Fruit fly (Drosophila melanogaster) whole organism, pupa: Measurements from ENCODE around the gene Prp16.

ENCODE experiments used
- CG10348 ChIP-seq: fragments of 200-800 bp; sonication (Bioruptor generic); IDR thresholded peaks from 2 replicates; pipeline ENCODE4 v1.3.6; 2022; ENCODE audit warnings: missing biosample characterization, missing genetic modification characterization
- CG12605 ChIP-seq: fragments of 200-800 bp; sonication (Bioruptor generic); IDR thresholded peaks from 2 replicates; pipeline ENCODE4 v1.3.6; 2022; ENCODE audit warnings: missing biosample characterization, missing genetic modification characterization
- CG13204 ChIP-seq: fragments of 200-800 bp; sonication (Bioruptor generic); optimal IDR thresholded peaks from 2 replicates; lab custom pipeline; 2018; ENCODE audit warnings: missing biosample characterization, mild to moderate bottlenecking, missing genetic modification characterization, moderate library complexity
- CG14655 ChIP-seq: fragments of 200-800 bp; sonication (Bioruptor generic); optimal IDR thresholded peaks from 3 replicates; lab custom pipeline; 2017; ENCODE audit warnings: mild to moderate bottlenecking, missing biosample characterization, missing genetic modification reagents, missing genetic modification characterization
- CG15710 ChIP-seq: fragments of 200-800 bp; sonication (Bioruptor generic); optimal IDR thresholded peaks from 2 replicates; lab custom pipeline; 2018; ENCODE audit warnings: missing biosample characterization, mild to moderate bottlenecking, missing genetic modification characterization, moderate library complexity
- CG17806 ChIP-seq: fragments of 200-800 bp; sonication (Bioruptor generic); optimal IDR thresholded peaks from 2 replicates; lab custom pipeline; 2018; ENCODE audit warnings: missing biosample characterization, mild to moderate bottlenecking, missing genetic modification characterization, moderate library complexity
- CG32121 ChIP-seq: fragments of 200-800 bp; sonication (Bioruptor generic); IDR thresholded peaks from 2 replicates; pipeline ENCODE4 v1.3.6; 2022; ENCODE audit warnings: missing biosample characterization, missing genetic modification characterization
- CG34367 ChIP-seq: fragments of 200-800 bp; sonication (Bioruptor generic); optimal IDR thresholded peaks from 2 replicates; lab custom pipeline; 2018; ENCODE audit warnings: missing biosample characterization, mild to moderate bottlenecking, missing genetic modification characterization
- CG4496 ChIP-seq: fragments of 200-800 bp; sonication (Bioruptor generic); IDR thresholded peaks from 3 replicates; pipeline ENCODE4 v1.3.6; 2022; ENCODE audit warnings: missing biosample characterization, missing genetic modification characterization
- CG8159 ChIP-seq: fragments of 200-800 bp; sonication (Bioruptor generic); optimal IDR thresholded peaks from 3 replicates; lab custom pipeline; 2018; ENCODE audit warnings: missing biosample characterization, mild to moderate bottlenecking, missing genetic modification characterization, moderate library complexity
- CG8301 ChIP-seq: fragments of 200-800 bp; sonication (Bioruptor generic); optimal IDR thresholded peaks from 2 replicates; lab custom pipeline; 2018; ENCODE audit warnings: missing biosample characterization, mild to moderate bottlenecking, missing genetic modification characterization
- CG9948 ChIP-seq: fragments of 200-800 bp; sonication (Bioruptor generic); optimal IDR thresholded peaks from 2 replicates; lab custom pipeline; 2018; ENCODE audit warnings: missing biosample characterization, mild to moderate bottlenecking, missing genetic modification characterization, moderate library complexity
- D1 ChIP-seq: fragments of 200-800 bp; sonication (Bioruptor generic); optimal IDR thresholded peaks from 2 replicates; lab custom pipeline; 2018; ENCODE audit warnings: missing biosample characterization, mild to moderate bottlenecking, missing genetic modification characterization, moderate library complexity
- EcR ChIP-seq: fragments of 200-800 bp; sonication (Bioruptor generic); optimal IDR thresholded peaks from 3 replicates; lab custom pipeline; 2019; ENCODE audit warnings: missing biosample characterization, missing genetic modification characterization, mild to moderate bottlenecking, moderate library complexity, missing genetic modification reagents
- Ets98B ChIP-seq: fragments of 200-800 bp; sonication (Bioruptor generic); IDR thresholded peaks from 2 replicates; pipeline ENCODE4 v1.3.6; 2022; ENCODE audit warnings: missing biosample characterization, missing genetic modification characterization
- Pif1A ChIP-seq: fragments of 200-800 bp; sonication (Bioruptor generic); optimal IDR thresholded peaks from 3 replicates; lab custom pipeline; 2016; ENCODE audit warnings: missing biosample characterization, missing genetic modification characterization
- Pif1B ChIP-seq: fragments of 200-800 bp; sonication (Bioruptor generic); optimal IDR thresholded peaks from 3 replicates; lab custom pipeline; 2016; ENCODE audit warnings: missing biosample characterization, missing genetic modification characterization
- Snoo ChIP-seq: fragments of 200-800 bp; sonication (Bioruptor generic); optimal IDR thresholded peaks from 3 replicates; lab custom pipeline; 2017; ENCODE audit warnings: missing biosample characterization, mild to moderate bottlenecking, missing genetic modification characterization, inconsistent platforms
- fd96Ca ChIP-seq: fragments of 200-800 bp; sonication (Bioruptor generic); IDR thresholded peaks from 3 replicates; pipeline ENCODE4 v1.3.6; 2022; ENCODE audit warnings: missing biosample characterization, missing genetic modification characterization
- gl ChIP-seq: fragments of 200-800 bp; sonication (Bioruptor generic); optimal IDR thresholded peaks from 2 replicates; lab custom pipeline; 2018; ENCODE audit warnings: missing biosample characterization, mild to moderate bottlenecking, missing genetic modification characterization
- rn ChIP-seq: fragments of 200-800 bp; sonication (Bioruptor generic); IDR thresholded peaks from 2 replicates; pipeline ENCODE4 v1.3.6; 2022; ENCODE audit warnings: missing biosample characterization, missing genetic modification characterization

Gene Prp16

DNA sequence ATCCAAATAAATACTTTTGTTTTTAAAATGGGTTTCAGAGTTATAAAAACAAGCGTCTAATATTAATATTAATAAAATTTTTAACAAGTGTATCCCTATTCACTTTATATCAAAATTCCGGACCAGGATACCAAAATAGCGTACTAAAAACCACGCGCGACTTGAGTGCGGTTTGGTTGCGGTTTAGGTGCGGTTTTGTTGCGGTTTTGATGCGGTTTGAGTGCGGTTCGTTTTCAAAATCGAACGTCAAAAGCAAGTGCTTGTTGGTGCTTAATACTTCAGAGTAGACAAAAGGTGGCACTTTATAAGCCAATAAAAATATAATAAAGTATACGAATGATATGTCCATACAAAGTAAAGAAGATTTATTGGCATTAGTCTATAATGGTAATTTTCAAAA lies 25.5 kb upstream of the Prp16 start:
- TF ChIP-seq D1 (no peak), Ets98B (no peak), CG17806 (no peak), CG9948 (no peak), CG12605 (GFP tag; lab: Robert Waterston, UW) (no peak), CG10348 (GFP tag; lab: Robert Waterston, UW) (no peak), CG4496 (GFP tag; lab: Robert Waterston, UW) (no peak), CG8301 (no peak), CG14655 (GFP tag; lab: Kevin White, UChicago) (no peak), Pif1A (GFP tag; lab: Kevin White, UChicago) (no peak), CG32121 (GFP tag; lab: Robert Waterston, UW) (no peak), CG13204 (no peak), EcR (GFP tag; lab: Kevin White, UChicago) (no peak), fd96Ca (GFP tag; lab: Robert Waterston, UW) (no peak)

- TF ChIP-seq CG32121 (GFP tag; lab: Robert Waterston, UW) = no peak
- no peak for TF ChIP-seq CG13204
- no peak for TF ChIP-seq Ets98B
- no peak for TF ChIP-seq CG8159
- TF ChIP-seq CG15710 (tag; lab: Kevin White, UChicago) = no peak
- TF ChIP-seq CG9948 = no peak
- TF ChIP-seq gl (tag; lab: Kevin White, UChicago) = no peak
- TF ChIP-seq CG10348 (GFP tag; lab: Robert Waterston, UW) = no peak
- no peak for TF ChIP-seq Snoo (tag; lab: Kevin White, UChicago)
- TF ChIP-seq CG14655 (GFP tag; lab: Kevin White, UChicago) = no peak
- no peak for TF ChIP-seq CG8301
These were observed 24.5 kb upstream of the Prp16 start, which contains the start of gene CG11581 for dm6 chrX:14176623-14177022. Gene CG11581 (plus strand): TSS chrX:14176923.

dm6 chrX:14180728-14181127 lies 20.4 kb upstream of the Prp16 start, which contains the start of gene CG11584:
Gene CG11584 (plus strand): TSS chrX:14181028.
- no peak for TF ChIP-seq CG9948
- no peak for TF ChIP-seq CG8159
- no peak for TF ChIP-seq rn (GFP tag; lab: Robert Waterston, UW)
- TF ChIP-seq D1 = no peak
- TF ChIP-seq CG4496 (GFP tag; lab: Robert Waterston, UW) = no peak
- TF ChIP-seq CG13204 = no peak
- no peak for TF ChIP-seq CG12605 (GFP tag; lab: Robert Waterston, UW)
- no peak for TF ChIP-seq CG34367
- TF ChIP-seq gl (tag; lab: Kevin White, UChicago) = no peak
- TF ChIP-seq CG15710 (tag; lab: Kevin White, UChicago) = no peak
- TF ChIP-seq CG8301 = no peak
- TF ChIP-seq Snoo (tag; lab: Kevin White, UChicago) = no peak

DNA sequence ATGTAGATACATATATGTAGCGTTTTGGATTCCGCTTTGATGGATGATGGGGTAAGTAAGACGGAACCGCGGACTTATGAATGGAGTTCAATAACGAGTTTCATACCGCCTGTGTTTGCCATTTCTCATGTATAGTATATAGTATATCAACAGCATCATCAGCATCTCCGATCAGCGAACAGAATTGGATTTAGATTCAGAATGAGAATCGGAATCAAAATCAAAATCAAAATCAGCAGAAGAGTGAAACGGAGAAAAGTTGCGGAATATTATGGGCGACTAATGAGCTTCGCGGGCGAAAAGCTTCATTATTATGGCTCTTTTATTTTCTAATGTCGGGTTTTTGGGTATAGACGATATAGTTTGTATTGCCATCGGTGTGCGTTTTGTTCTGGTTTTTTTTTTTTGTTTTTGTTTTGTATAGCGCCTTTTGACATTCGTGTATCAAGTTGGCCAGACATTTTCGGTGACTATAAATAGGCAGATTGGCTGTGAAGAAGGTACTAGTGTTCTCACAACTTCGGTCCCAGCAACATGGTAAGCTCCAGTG lies 17.0 kb upstream of the Prp16 start, which contains the start of gene CG32603:
Gene CG32603 (plus strand): TSS at position 500 of the 550 bp plus-strand sequence.
- no peak for TF ChIP-seq fd96Ca (GFP tag; lab: Robert Waterston, UW)
- no peak for TF ChIP-seq CG32121 (GFP tag; lab: Robert Waterston, UW)
- TF ChIP-seq, all 21 proteins: peak for 0

DNA sequence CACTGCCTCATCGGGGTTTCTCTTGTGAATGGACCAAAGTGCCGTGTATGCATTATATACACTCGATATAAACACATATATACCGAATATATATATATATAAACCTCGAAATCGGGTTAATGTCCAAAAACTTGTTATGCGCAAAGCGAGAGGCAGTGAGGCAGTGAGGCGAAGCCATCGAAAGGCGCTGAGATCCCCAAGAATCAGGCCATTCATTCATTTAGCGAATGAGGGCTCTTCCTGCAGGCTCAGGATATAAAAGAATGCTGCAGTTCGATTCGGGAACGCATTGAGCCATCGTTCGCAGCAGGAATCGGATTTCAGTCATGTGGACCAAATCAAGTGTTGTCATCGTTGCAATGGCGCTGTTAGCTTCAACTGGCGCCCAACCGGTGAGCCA lies 14.2 kb upstream of the Prp16 start, which contains the start of gene CG12481:
Gene CG12481 (plus strand): TSS at position 301 of the 400 bp plus-strand sequence.
- no peak for TF ChIP-seq Ets98B
- no peak for TF ChIP-seq EcR (GFP tag; lab: Kevin White, UChicago)
- no peak for TF ChIP-seq CG15710 (tag; lab: Kevin White, UChicago)
- no peak for TF ChIP-seq fd96Ca (GFP tag; lab: Robert Waterston, UW)
- TF ChIP-seq CG4496 (GFP tag; lab: Robert Waterston, UW) = no peak
- TF ChIP-seq CG8159 = no peak
- TF ChIP-seq CG34367 = no peak
- TF ChIP-seq CG9948 = no peak
- TF ChIP-seq, all 21 proteins: peak for 0

DNA sequence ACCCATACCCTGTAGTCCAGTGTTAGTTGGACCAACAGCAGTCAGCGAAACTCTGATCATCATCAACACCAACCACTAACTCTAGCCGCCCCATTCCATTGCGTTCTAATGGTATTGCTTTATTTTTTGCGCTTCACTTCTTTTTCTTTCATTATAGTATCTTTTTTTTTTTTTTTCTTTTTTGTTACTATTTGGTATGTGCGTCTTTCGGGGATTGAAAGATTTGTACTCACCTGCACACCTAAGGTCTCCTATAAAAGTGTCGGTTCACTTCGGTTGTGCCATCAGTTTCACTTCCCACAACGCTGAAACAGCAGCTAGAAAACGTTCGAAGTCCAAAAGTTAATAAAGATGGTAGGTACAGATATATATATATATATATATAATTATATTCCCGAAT lies 11.9 kb upstream of the Prp16 start, which contains the start of gene CG11585:
Gene CG11585 (plus strand): TSS at position 301 of the 400 bp plus-strand sequence.
- TF ChIP-seq Pif1B (GFP tag; lab: Kevin White, UChicago) = no peak
- no peak for TF ChIP-seq CG13204
- TF ChIP-seq CG8159 = no peak
- TF ChIP-seq CG17806 = no peak
- TF ChIP-seq Snoo (tag; lab: Kevin White, UChicago) = no peak
- TF ChIP-seq CG9948 = no peak
- no peak for TF ChIP-seq CG8301
- TF ChIP-seq D1 = no peak
- TF ChIP-seq Pif1A (GFP tag; lab: Kevin White, UChicago) = no peak
- TF ChIP-seq fd96Ca (GFP tag; lab: Robert Waterston, UW) = no peak
- no peak for TF ChIP-seq EcR (GFP tag; lab: Kevin White, UChicago)
- no peak for TF ChIP-seq CG15710 (tag; lab: Kevin White, UChicago)
- TF ChIP-seq CG10348 (GFP tag; lab: Robert Waterston, UW) = no peak
- no peak for TF ChIP-seq rn (GFP tag; lab: Robert Waterston, UW)
- no peak for TF ChIP-seq CG34367
- TF ChIP-seq CG32121 (GFP tag; lab: Robert Waterston, UW) = no peak
- no peak for TF ChIP-seq CG12605 (GFP tag; lab: Robert Waterston, UW)
- TF ChIP-seq, all 21 proteins: peak for 0

DNA sequence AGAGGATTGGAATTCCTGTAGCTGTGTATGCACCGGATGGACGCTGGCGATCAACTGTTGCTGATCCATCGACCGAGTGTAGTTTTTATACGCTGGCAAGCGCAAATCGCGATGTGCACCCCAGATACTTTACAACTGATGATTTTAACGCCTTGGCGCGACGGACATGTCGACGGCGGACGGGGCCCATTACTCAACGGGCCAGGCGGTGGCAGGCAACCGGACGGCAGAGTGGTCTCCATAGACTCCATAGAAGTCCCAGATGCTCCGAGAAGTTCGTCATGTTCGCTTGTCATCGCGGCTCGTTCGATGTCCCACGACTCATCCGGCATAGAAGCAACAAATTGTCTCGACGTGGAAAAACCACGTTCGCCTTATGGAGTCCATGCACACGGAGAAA lies 9.2 kb upstream of the Prp16 start, which contains the start of gene CG13403:
Gene CG13403 (minus strand): TSS at position 101 of the 400 bp plus-strand sequence.
- TF ChIP-seq CG4496 (GFP tag; lab: Robert Waterston, UW) (no peak), CG10348 (GFP tag; lab: Robert Waterston, UW) (no peak), CG17806 (no peak), CG13204 (no peak), Pif1B (GFP tag; lab: Kevin White, UChicago) (no peak), Ets98B (no peak), CG9948 (no peak), Snoo (tag; lab: Kevin White, UChicago) (no peak), Pif1A (GFP tag; lab: Kevin White, UChicago) (no peak), CG34367 (no peak), D1 (no peak), CG32121 (GFP tag; lab: Robert Waterston, UW) (no peak), CG15710 (tag; lab: Kevin White, UChicago) (no peak), CG8301 (no peak), CG14655 (GFP tag; lab: Kevin White, UChicago) (no peak), gl (tag; lab: Kevin White, UChicago) (no peak), CG8159 (no peak), rn (GFP tag; lab: Robert Waterston, UW) (no peak)
